Worm (Caenorhabditis elegans) whole organism, young adult: Measurements from ENCODE around the gene nhx-9.

Experiments
- Y56A3A.18 ChIP-seq: fragments of 200-800 bp; sonication (Bioruptor generic); IDR thresholded peaks from 2 replicates; pipeline ENCODE4 v1.3.6; 2022; ENCODE audit warnings: missing genetic modification reagents, missing genetic modification characterization, missing compliant biosample characterization
- ama-1 ChIP-seq, 3 experiments: fragments of 150-350 bp in 1 of 3; sonication (generic microtip) in 2 of 3; optimal IDR thresholded peaks; 2 replicates each; lab custom pipeline; 2014 to 2018; ENCODE audit warnings: missing biosample characterization in 2 of 3, missing genetic modification characterization in 2 of 3, missing genetic modification reagents in 2 of 3
- ceh-58 ChIP-seq: fragments of 200-800 bp; sonication (Bioruptor generic); IDR thresholded peaks from 2 replicates; pipeline ENCODE4 v1.3.6; 2022; ENCODE audit warnings: missing genetic modification characterization, missing compliant biosample characterization
- ceh-79 ChIP-seq: sonication (generic microtip); optimal IDR thresholded peaks from 2 replicates; lab custom pipeline; 2017; ENCODE audit warnings: mild to moderate bottlenecking, missing genetic modification characterization, missing compliant biosample characterization
- fkh-3 ChIP-seq: sonication (generic microtip); optimal IDR thresholded peaks from 2 replicates; lab custom pipeline; 2016; ENCODE audit warnings: mild to moderate bottlenecking, missing genetic modification characterization, missing compliant biosample characterization
- let-526 ChIP-seq: fragments of 200-800 bp; sonication (Bioruptor generic); IDR thresholded peaks from 2 replicates; pipeline ENCODE4 v1.3.6; 2022; ENCODE audit warnings: missing genetic modification reagents, missing genetic modification characterization, missing compliant biosample characterization
- madf-6 ChIP-seq: fragments of 200-800 bp; sonication (Bioruptor generic); IDR thresholded peaks from 2 replicates; pipeline ENCODE4 v1.3.6; 2022; ENCODE audit warnings: missing genetic modification reagents, missing genetic modification characterization, missing compliant biosample characterization
- mxl-1 ChIP-seq: sonication (generic microtip); optimal IDR thresholded peaks from 2 replicates; lab custom pipeline; 2016; ENCODE audit warnings: missing genetic modification characterization, missing compliant biosample characterization
- nfyb-1 ChIP-seq: fragments of 200-800 bp; sonication (Bioruptor generic); IDR thresholded peaks from 2 replicates; pipeline ENCODE4 v1.3.6; 2022; ENCODE audit warnings: missing genetic modification reagents, missing genetic modification characterization, missing compliant biosample characterization
- pha-4 ChIP-seq: fragments of 150-350 bp; sonication (generic microtip); optimal IDR thresholded peaks from 2 replicates; lab custom pipeline; 2014; ENCODE audit warnings: missing biosample characterization, missing genetic modification reagents, missing genetic modification characterization
- snpc-3.4 ChIP-seq: sonication (generic microtip); optimal IDR thresholded peaks from 2 replicates; lab custom pipeline; 2017; ENCODE audit warnings: missing genetic modification characterization, mild to moderate bottlenecking, missing compliant biosample characterization, antibody characterized with exemption, moderate library complexity, missing genotype, missing genetic modification reagents
- snpc-4 ChIP-seq, 5 experiments: fragments of 150-350 bp in 1 of 5; sonication (generic microtip) in 4 of 5; optimal IDR thresholded peaks; 2 replicates each; lab custom pipeline; 2014 to 2018; ENCODE audit warnings: missing genetic modification characterization in 5 of 5, missing biosample characterization in 3 of 5, antibody characterized with exemption in 2 of 5, mild to moderate bottlenecking in 2 of 5, missing compliant biosample characterization in 2 of 5, missing genotype in 2 of 5, moderate library complexity in 2 of 5, missing genetic modification reagents in 1 of 5
- ztf-18 ChIP-seq: sonication (generic microtip); optimal IDR thresholded peaks from 2 replicates; lab custom pipeline; 2016; ENCODE audit warnings: missing genotype, mild to moderate bottlenecking, missing genetic modification characterization, missing compliant biosample characterization

DNA sequence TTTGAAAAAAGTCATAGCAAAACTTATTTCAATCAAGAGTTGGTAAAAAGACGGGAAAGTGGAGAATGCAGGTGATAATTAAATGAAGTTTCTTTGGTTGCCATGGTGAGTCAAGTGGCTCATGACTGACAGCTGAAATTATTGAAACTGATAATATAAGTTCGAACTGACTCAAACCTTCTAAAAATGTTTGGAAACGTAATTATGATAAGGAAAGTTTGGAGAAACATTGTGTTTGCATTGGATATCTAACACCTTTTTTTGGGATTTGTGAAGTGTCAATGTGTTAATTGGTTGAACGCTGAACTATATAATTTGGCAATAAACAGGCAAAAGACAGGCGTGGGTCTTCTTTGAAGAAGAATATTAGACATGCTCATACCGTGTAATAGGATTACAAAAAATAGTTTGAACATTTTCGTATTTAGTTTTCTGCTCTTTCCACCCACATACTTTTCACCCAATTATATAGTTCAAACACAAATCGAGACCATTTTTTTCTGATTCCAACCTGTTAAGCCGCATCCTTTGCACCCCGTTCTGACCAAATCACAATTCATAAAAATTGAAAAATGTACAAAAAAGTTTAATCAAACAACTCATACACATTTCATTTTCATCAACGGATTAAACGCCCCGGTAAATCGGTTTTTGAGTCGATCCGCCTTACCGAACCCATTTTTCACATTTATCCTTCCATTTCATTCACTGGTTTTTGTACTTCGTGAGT is 5.2 kb upstream of the nhx-9 start, which contains the start of the genes srlf-33 and srlf-32:
- TF ChIP-seq ztf-18 (tag; lab: Kevin White, UChicago), result no peak
- no peak for TF ChIP-seq fkh-3 (tag; lab: Kevin White, UChicago)
- TF ChIP-seq let-526 (GFP tag; lab: Robert Waterston, UW), result no peak
- TF ChIP-seq mxl-1, result no peak
- TF ChIP-seq madf-6, result no peak
- TF ChIP-seq snpc-4 (GFP tag; optimal IDR thresholded peaks at IDR 0.05; lab: Kevin White, UChicago), result no peak
- TF ChIP-seq snpc-4 (tag; optimal IDR thresholded peaks at IDR 0.05; lab: Kevin White, UChicago), result no peak
- no peak for TF ChIP-seq Y56A3A.18 (GFP tag; lab: Robert Waterston, UW)
- TF ChIP-seq pha-4 (tag; lab: Kevin White, UChicago), result no peak
- TF ChIP-seq ceh-58, result no peak
- no peak for TF ChIP-seq snpc-3.4 (tag; lab: Kevin White, UChicago)
- TF ChIP-seq ceh-79 (tag; lab: Kevin White, UChicago), result no peak
- TF ChIP-seq nfyb-1 (GFP tag; lab: Robert Waterston, UW), result no peak
- no peak for TF ChIP-seq ama-1 (optimal IDR thresholded peaks at IDR 0.05; lab: Kevin White, UChicago)
- no peak for TF ChIP-seq ama-1 (GFP tag; optimal IDR thresholded peaks at IDR 0.05; lab: Kevin White, UChicago)
